Fruit fly (Drosophila melanogaster) whole organism, adult: ENCODE results near the gene CG40045.

Experiments used
- CG11617 ChIP-seq: fragments of 200-800 bp; sonication (Bioruptor generic); optimal IDR thresholded peaks from 2 replicates; lab custom pipeline; 2017; ENCODE audit warnings: mild to moderate bottlenecking, missing biosample characterization, missing genetic modification reagents, missing genetic modification characterization
- CG12768 ChIP-seq: fragments of 200-800 bp; sonication (Bioruptor generic); optimal IDR thresholded peaks from 2 replicates; lab custom pipeline; 2017; ENCODE audit warnings: missing biosample characterization, missing genetic modification characterization, mild to moderate bottlenecking, moderate library complexity, missing genetic modification reagents
- CG14711 ChIP-seq: fragments of 200-800 bp; sonication (Bioruptor generic); optimal IDR thresholded peaks from 2 replicates; lab custom pipeline; 2018; ENCODE audit warnings: missing biosample characterization, mild to moderate bottlenecking, missing genetic modification characterization, moderate library complexity
- CG1620 ChIP-seq: fragments of 200-800 bp; sonication (Bioruptor generic); optimal IDR thresholded peaks from 2 replicates; lab custom pipeline; 2016; ENCODE audit warnings: missing biosample characterization, missing genetic modification characterization
- CG33017 ChIP-seq: fragments of 200-800 bp; sonication (Bioruptor generic); optimal IDR thresholded peaks from 2 replicates; lab custom pipeline; 2018; ENCODE audit warnings: missing biosample characterization, mild to moderate bottlenecking, missing genetic modification characterization, moderate library complexity
- CG5204 ChIP-seq: fragments of 200-800 bp; sonication (Bioruptor generic); optimal IDR thresholded peaks from 2 replicates; lab custom pipeline; 2016; ENCODE audit warnings: missing biosample characterization, missing genetic modification characterization
- CG7045 ChIP-seq: fragments of 200-800 bp; sonication (Bioruptor generic); optimal IDR thresholded peaks from 2 replicates; lab custom pipeline; 2017; ENCODE audit warnings: missing biosample characterization, mild to moderate bottlenecking, missing genetic modification characterization
- CG7101 ChIP-seq: fragments of 200-800 bp; sonication (Bioruptor generic); optimal IDR thresholded peaks from 2 replicates; lab custom pipeline; 2018; ENCODE audit warnings: missing biosample characterization, mild to moderate bottlenecking, missing genetic modification characterization, moderate library complexity
- Clk ChIP-seq: fragments of 200-800 bp; sonication (Bioruptor generic); optimal IDR thresholded peaks from 2 replicates; lab custom pipeline; 2017; ENCODE audit warnings: missing biosample characterization, missing genetic modification characterization
- Crg-1 ChIP-seq: fragments of 200-800 bp; sonication (Bioruptor generic); optimal IDR thresholded peaks from 2 replicates; lab custom pipeline; 2016; ENCODE audit warnings: missing biosample characterization, missing genetic modification characterization
- Hr96 ChIP-seq: fragments of 200-800 bp; sonication (Bioruptor generic); optimal IDR thresholded peaks from 2 replicates; lab custom pipeline; 2016; ENCODE audit warnings: missing biosample characterization, missing genetic modification characterization
- Mnt ChIP-seq: fragments of 200-800 bp; sonication (Bioruptor generic); optimal IDR thresholded peaks from 2 replicates; lab custom pipeline; 2016; ENCODE audit warnings: missing biosample characterization, mild to moderate bottlenecking, missing genetic modification characterization
- bab1 ChIP-seq: fragments of 200-800 bp; sonication (Bioruptor generic); optimal IDR thresholded peaks from 3 replicates; lab custom pipeline; 2019; ENCODE audit warnings: missing biosample characterization, mild to moderate bottlenecking, missing genetic modification characterization, moderate library complexity
- cic ChIP-seq: fragments of 200-800 bp; sonication (Bioruptor generic); optimal IDR thresholded peaks from 2 replicates; lab custom pipeline; 2017; ENCODE audit warnings: missing biosample characterization, mild to moderate bottlenecking, missing genetic modification characterization, moderate library complexity
- cnc ChIP-seq, 2 experiments: fragments of >200 bp; optimal IDR thresholded peaks; 2 replicates each; lab custom pipeline; 2017
- kay ChIP-seq: fragments of 200-800 bp; sonication (Bioruptor generic); peaks from one replicate; lab custom pipeline; 2016; ENCODE audit warnings: missing biosample characterization, missing genetic modification characterization, borderline replicate concordance
- ovo ChIP-seq: fragments of 200-800 bp; sonication (Bioruptor generic); optimal IDR thresholded peaks from 2 replicates; lab custom pipeline; 2016; ENCODE audit warnings: missing biosample characterization, missing genetic modification characterization
- pad ChIP-seq: fragments of 200-800 bp; sonication (Bioruptor generic); optimal IDR thresholded peaks from 3 replicates; lab custom pipeline; 2017; ENCODE audit warnings: missing biosample characterization, missing genetic modification characterization, mild to moderate bottlenecking, moderate library complexity, missing genetic modification reagents
- tj ChIP-seq: fragments of 200-800 bp; sonication (Bioruptor generic); optimal IDR thresholded peaks from 3 replicates; lab custom pipeline; 2017; ENCODE audit warnings: missing biosample characterization, mild to moderate bottlenecking, missing genetic modification characterization, moderate library complexity
- toe ChIP-seq: fragments of 200-800 bp; sonication (Bioruptor generic); optimal IDR thresholded peaks from 2 replicates; lab custom pipeline; 2016; ENCODE audit warnings: missing biosample characterization, missing genetic modification characterization

The CG40045 gene

dm6 chr3L:24028211-24028900 lies at the start of gene CG40045:
TSS of gene CG40045 (plus strand) at chr3L:24028515.
- TF ChIP-seq Mnt (GFP tag; lab: Kevin White, UChicago), result no peak
- no peak for TF ChIP-seq cic (GFP tag; lab: Kevin White, UChicago)
- TF ChIP-seq CG33017 (tag; lab: Kevin White, UChicago), result no peak
- TF ChIP-seq CG14711 (tag; lab: Kevin White, UChicago), result no peak
- no peak for TF ChIP-seq ovo (GFP tag; lab: Kevin White, UChicago)
- TF ChIP-seq CG7045 (GFP tag; lab: Kevin White, UChicago), result no peak
- no peak for TF ChIP-seq CG1620
- TF ChIP-seq CG7101 (tag; lab: Kevin White, UChicago), result no peak
- TF ChIP-seq CG11617 (GFP tag; lab: Kevin White, UChicago), result no peak
- no peak for TF ChIP-seq pad (GFP tag; lab: Kevin White, UChicago)
- no peak for TF ChIP-seq bab1 (GFP tag; lab: Kevin White, UChicago)
- no peak for TF ChIP-seq Crg-1 (GFP tag; lab: Kevin White, UChicago)
- TF ChIP-seq kay, result no peak
- TF ChIP-seq CG5204, result no peak

- TF ChIP-seq cic (GFP tag; lab: Kevin White, UChicago) (no peak), cnc (optimal IDR thresholded peaks at IDR 0.05; lab: Kevin White, UChicago) (no peak)
Observed at dm6 chr3L:23986310-23986709, 42.0 kb upstream of the CG40045 start, which contains the start of gene CG40470. TSS of gene CG40470 (minus strand) at chr3L:23986410.

dm6 chr3L:24029774-24030173 lies 1.5 kb downstream of the CG40045 start:
- TF ChIP-seq CG14711 (tag; lab: Kevin White, UChicago) (no peak), Hr96 (GFP tag; lab: Kevin White, UChicago) (no peak), Clk (GFP tag; lab: Kevin White, UChicago) (no peak), CG12768 (GFP tag; lab: Kevin White, UChicago) (no peak), ovo (GFP tag; lab: Kevin White, UChicago) (no peak), CG1620 (no peak), pad (GFP tag; lab: Kevin White, UChicago) (no peak), CG11617 (GFP tag; lab: Kevin White, UChicago) (no peak), cnc (optimal IDR thresholded peaks at IDR 0.05; lab: Kevin White, UChicago) (no peak), Mnt (GFP tag; lab: Kevin White, UChicago) (no peak), CG33017 (tag; lab: Kevin White, UChicago) (no peak), CG5204 (no peak), CG7045 (GFP tag; lab: Kevin White, UChicago) (no peak), kay (no peak), Crg-1 (GFP tag; lab: Kevin White, UChicago) (no peak), toe (no peak)

- TF ChIP-seq CG5204, result peak; percentile 9
- TF ChIP-seq cnc (optimal IDR thresholded peaks at IDR 0.05; lab: Kevin White, UChicago), result no peak
Observed at dm6 chr3L:24073713-24074292, 45.5 kb downstream of the CG40045 start, which contains the start of gene Snap25. TSS of gene Snap25 (plus strand) at chr3L:24074180.

- no peak for TF ChIP-seq kay
- no peak for TF ChIP-seq CG7101 (tag; lab: Kevin White, UChicago)
- TF ChIP-seq CG33017 (tag; lab: Kevin White, UChicago), result no peak
- no peak for TF ChIP-seq cnc (optimal IDR thresholded peaks at IDR 0.05; lab: Kevin White, UChicago)
- TF ChIP-seq Mnt (GFP tag; lab: Kevin White, UChicago), result no peak
- TF ChIP-seq CG14711 (tag; lab: Kevin White, UChicago), result no peak
- no peak for TF ChIP-seq ovo (GFP tag; lab: Kevin White, UChicago)
- no peak for TF ChIP-seq tj (GFP tag; lab: Kevin White, UChicago)
- TF ChIP-seq CG11617 (GFP tag; lab: Kevin White, UChicago), result no peak
- no peak for TF ChIP-seq bab1 (GFP tag; lab: Kevin White, UChicago)
- TF ChIP-seq pad (GFP tag; lab: Kevin White, UChicago), result no peak
- no peak for TF ChIP-seq CG7045 (GFP tag; lab: Kevin White, UChicago)
- TF ChIP-seq Hr96 (GFP tag; lab: Kevin White, UChicago), result no peak
- no peak for TF ChIP-seq CG12768 (GFP tag; lab: Kevin White, UChicago)
- no peak for TF ChIP-seq cic (GFP tag; lab: Kevin White, UChicago)
- no peak for TF ChIP-seq CG1620
- no peak for TF ChIP-seq CG5204
Observed at dm6 chr3L:24083017-24083694, 54.8 kb downstream of the CG40045 start.
